Fruit fly (Drosophila melanogaster) whole organism, embryonic: ENCODE results near the gene MAPk-Ak2.

Experiments
- ATbp ChIP-seq: fragments of 200-800 bp; sonication (Bioruptor generic); optimal IDR thresholded peaks from 2 replicates; lab custom pipeline; 2017; ENCODE audit warnings: missing biosample characterization, mild to moderate bottlenecking, missing genetic modification characterization, missing genetic modification reagents
- Awh ChIP-seq: fragments of 200-800 bp; sonication (Bioruptor generic); IDR thresholded peaks from 2 replicates; pipeline ENCODE4, ENCODE4 v1.3.6; 2022; ENCODE audit warnings: missing biosample characterization, missing genetic modification characterization
- B-H1 ChIP-seq: fragments of 200-800 bp; sonication (Bioruptor generic); IDR thresholded peaks from 3 replicates; pipeline ENCODE4 v1.3.6; 2022; ENCODE audit warnings: missing biosample characterization, missing genetic modification characterization
- Blimp-1 ChIP-seq: fragments of 200-800 bp; sonication (Bioruptor generic); optimal IDR thresholded peaks from 3 replicates; lab custom pipeline; 2018; ENCODE audit warnings: missing biosample characterization, missing genetic modification characterization, mild to moderate bottlenecking, moderate library complexity, missing genetic modification reagents
- CG11723 ChIP-seq: fragments of 200-800 bp; sonication (Bioruptor generic); optimal IDR thresholded peaks from 2 replicates; lab custom pipeline; 2017; ENCODE audit warnings: missing biosample characterization, mild to moderate bottlenecking, missing genetic modification characterization
- CG12659 ChIP-seq: fragments of 200-800 bp; sonication (Bioruptor generic); optimal IDR thresholded peaks from 3 replicates; lab custom pipeline; 2017; ENCODE audit warnings: mild to moderate bottlenecking, missing biosample characterization, missing genetic modification reagents, missing genetic modification characterization
- CG14965 ChIP-seq: fragments of 200-800 bp; sonication (Bioruptor generic); optimal IDR thresholded peaks from 2 replicates; lab custom pipeline; 2016; ENCODE audit warnings: missing biosample characterization, missing genetic modification characterization, borderline replicate concordance
- CG15011 ChIP-seq: fragments of 200-800 bp; sonication (Bioruptor generic); optimal IDR thresholded peaks from 3 replicates; lab custom pipeline; 2018; ENCODE audit warnings: missing biosample characterization, mild to moderate bottlenecking, missing genetic modification characterization
- CG15601 ChIP-seq: fragments of 200-800 bp; sonication (Bioruptor generic); optimal IDR thresholded peaks from 3 replicates; lab custom pipeline; 2019; ENCODE audit warnings: missing biosample characterization, mild to moderate bottlenecking, missing genetic modification characterization, moderate library complexity
- CG1792 ChIP-seq: fragments of 200-800 bp; sonication (Bioruptor generic); optimal IDR thresholded peaks from 2 replicates; lab custom pipeline; 2016; ENCODE audit warnings: missing biosample characterization, missing genetic modification characterization
- CG2889 ChIP-seq: fragments of 200-800 bp; sonication (Bioruptor generic); IDR thresholded peaks from 3 replicates; pipeline ENCODE4 v1.3.6; 2022; ENCODE audit warnings: missing biosample characterization, missing genetic modification characterization
- CG33557 ChIP-seq: fragments of 200-800 bp; sonication (Bioruptor generic); optimal IDR thresholded peaks from 2 replicates; lab custom pipeline; 2019; ENCODE audit warnings: missing biosample characterization, mild to moderate bottlenecking, missing genetic modification characterization, moderate library complexity
- CG3838 ChIP-seq: fragments of 200-800 bp; sonication (Bioruptor generic); optimal IDR thresholded peaks from 3 replicates; lab custom pipeline; 2016; ENCODE audit warnings: missing biosample characterization, missing genetic modification characterization
- CG43689 ChIP-seq: fragments of 200-800 bp; sonication (Bioruptor generic); IDR thresholded peaks from 2 replicates; pipeline ENCODE4 v1.3.6; 2022; ENCODE audit warnings: missing biosample characterization, missing genetic modification characterization
- CG4820 ChIP-seq: fragments of 200-800 bp; sonication (Bioruptor generic); optimal IDR thresholded peaks from 3 replicates; lab custom pipeline; 2016; ENCODE audit warnings: missing biosample characterization, missing genetic modification characterization
- CG6689 ChIP-seq: fragments of 200-800 bp; sonication (Bioruptor generic); IDR thresholded peaks from 2 replicates; pipeline ENCODE4 v1.3.6; 2022; ENCODE audit warnings: missing biosample characterization, missing genetic modification characterization
- CG7839 ChIP-seq: fragments of 200-800 bp; sonication (Bioruptor generic); optimal IDR thresholded peaks from 3 replicates; lab custom pipeline; 2018; ENCODE audit warnings: missing biosample characterization, mild to moderate bottlenecking, missing genetic modification characterization, moderate library complexity
- CG8478 ChIP-seq: fragments of >200 bp; optimal IDR thresholded peaks from 2 replicates; lab custom pipeline; 2018
- CG9437 ChIP-seq: fragments of 200-800 bp; sonication (Bioruptor generic); optimal IDR thresholded peaks from 2 replicates; lab custom pipeline; 2018; ENCODE audit warnings: missing biosample characterization, mild to moderate bottlenecking, missing genetic modification characterization
- CHES-1-like ChIP-seq: fragments of 200-800 bp; sonication (Bioruptor generic); optimal IDR thresholded peaks from 2 replicates; lab custom pipeline; 2016; ENCODE audit warnings: missing biosample characterization, missing genetic modification characterization
- CoRest ChIP-seq: fragments of 200-800 bp; sonication (Bioruptor generic); optimal IDR thresholded peaks from 3 replicates; lab custom pipeline; 2018; ENCODE audit warnings: missing biosample characterization, mild to moderate bottlenecking, missing genetic modification characterization, moderate library complexity
- Dek ChIP-seq: fragments of 200-800 bp; sonication (Bioruptor generic); optimal IDR thresholded peaks from 3 replicates; lab custom pipeline; 2019; ENCODE audit warnings: missing biosample characterization, mild to moderate bottlenecking, missing genetic modification characterization, moderate library complexity
- Dll ChIP-seq: fragments of 200-800 bp; sonication (Bioruptor generic); IDR thresholded peaks from 4 replicates; pipeline ENCODE4 v1.3.6; 2022; ENCODE audit warnings: missing biosample characterization, missing genetic modification characterization; ENCODE audit not compliant: partially characterized antibody
- Dref ChIP-seq: fragments of 200-800 bp; sonication (Bioruptor generic); IDR thresholded peaks from 2 replicates; pipeline ENCODE4 v1.3.6; 2022; ENCODE audit warnings: missing biosample characterization, missing genetic modification characterization
- Elba2 ChIP-seq: fragments of 200-800 bp; sonication (Bioruptor generic); optimal IDR thresholded peaks from 3 replicates; lab custom pipeline; 2016; ENCODE audit warnings: missing biosample characterization, missing genetic modification characterization
- Gsc ChIP-seq: fragments of 200-800 bp; sonication (Bioruptor generic); IDR thresholded peaks from 2 replicates; pipeline ENCODE4 v1.3.6; 2022; ENCODE audit warnings: missing biosample characterization, missing genetic modification characterization
- HmgD ChIP-seq: fragments of 200-800 bp; sonication (Bioruptor generic); optimal IDR thresholded peaks from 3 replicates; lab custom pipeline; 2016; ENCODE audit warnings: missing biosample characterization, missing genetic modification characterization
- HmgZ ChIP-seq: fragments of 200-800 bp; sonication (Bioruptor generic); optimal IDR thresholded peaks from 2 replicates; lab custom pipeline; 2018; ENCODE audit warnings: missing biosample characterization, mild to moderate bottlenecking, missing genetic modification characterization
- Nf-YC ChIP-seq: fragments of 200-800 bp; optimal IDR thresholded peaks from 3 replicates; lab custom pipeline; 2019; ENCODE audit warnings: missing biosample characterization, mild to moderate bottlenecking, missing genetic modification characterization, moderate library complexity
- Oli ChIP-seq: fragments of 200-800 bp; sonication (Bioruptor generic); optimal IDR thresholded peaks from 2 replicates; lab custom pipeline; 2018; ENCODE audit warnings: missing biosample characterization, mild to moderate bottlenecking, missing genetic modification characterization, moderate library complexity
- Sry-β ChIP-seq: fragments of 200-800 bp; sonication (Bioruptor generic); optimal IDR thresholded peaks from 2 replicates; lab custom pipeline; 2018; ENCODE audit warnings: missing biosample characterization, mild to moderate bottlenecking, missing genetic modification characterization, moderate library complexity
- al ChIP-seq: fragments of 200-800 bp; sonication (Bioruptor generic); IDR thresholded peaks from 2 replicates; pipeline ENCODE4 v1.3.6; 2022; ENCODE audit warnings: missing biosample characterization, missing genetic modification characterization
- amos ChIP-seq: fragments of 200-800 bp; sonication (Bioruptor generic); IDR thresholded peaks from 2 replicates; pipeline ENCODE4 v1.3.6; 2022; ENCODE audit warnings: missing biosample characterization, missing genetic modification characterization; ENCODE audit not compliant: partially characterized antibody
- cad ChIP-seq: fragments of >200 bp; optimal IDR thresholded peaks from 2 replicates; lab custom pipeline; 2017; ENCODE audit warnings: missing biosample characterization, missing genetic modification characterization
- croc ChIP-seq: fragments of 200-800 bp; sonication (Bioruptor generic); conservative IDR thresholded peaks from 3 replicates; pipeline ENCODE4 v1.3.6; 2022; ENCODE audit warnings: missing biosample characterization, missing genetic modification characterization
- eve ChIP-seq, 2 experiments: fragments of >200 bp; optimal IDR thresholded peaks; 2 replicates each; lab custom pipeline; 2017; ENCODE audit warnings: missing biosample characterization in 2 of 2, missing genetic modification characterization in 2 of 2
- eyg ChIP-seq: fragments of 200-800 bp; sonication (Bioruptor generic); optimal IDR thresholded peaks from 3 replicates; lab custom pipeline; 2016; ENCODE audit warnings: missing biosample characterization, missing genetic modification characterization
- nau ChIP-seq: fragments of 200-800 bp; sonication (Bioruptor generic); optimal IDR thresholded peaks from 3 replicates; lab custom pipeline; 2017; ENCODE audit warnings: missing biosample characterization, mild to moderate bottlenecking, missing genetic modification characterization, missing genetic modification reagents
- nerfin-2 ChIP-seq: fragments of 200-800 bp; sonication (Bioruptor generic); IDR thresholded peaks from 2 replicates; pipeline ENCODE4 v1.3.6; 2022; ENCODE audit warnings: missing biosample characterization, missing genetic modification characterization; ENCODE audit not compliant: partially characterized antibody
- nmo ChIP-seq: fragments of 200-800 bp; sonication (Bioruptor generic); optimal IDR thresholded peaks from 2 replicates; lab custom pipeline; 2018; ENCODE audit warnings: missing biosample characterization, mild to moderate bottlenecking, missing genetic modification characterization, moderate library complexity
- odd ChIP-seq: fragments of 200-800 bp; sonication (Bioruptor generic); optimal IDR thresholded peaks from 2 replicates; lab custom pipeline; 2017; ENCODE audit warnings: missing biosample characterization, mild to moderate bottlenecking, missing genetic modification characterization
- onecut ChIP-seq: fragments of 200-800 bp; sonication (Bioruptor generic); IDR thresholded peaks from 2 replicates; pipeline ENCODE4 v1.3.6; 2022; ENCODE audit warnings: missing biosample characterization, missing genetic modification characterization
- repo ChIP-seq: fragments of 200-800 bp; sonication (Bioruptor generic); optimal IDR thresholded peaks from 2 replicates; lab custom pipeline; 2016; ENCODE audit warnings: missing biosample characterization, missing genetic modification characterization
- sisA ChIP-seq: fragments of 200-800 bp; sonication (Bioruptor generic); IDR thresholded peaks from 2 replicates; pipeline ENCODE4 v1.3.6; 2022; ENCODE audit warnings: missing biosample characterization, missing genetic modification characterization
- slbo ChIP-seq: fragments of 200-800 bp; sonication (Bioruptor generic); IDR thresholded peaks from 2 replicates; pipeline ENCODE4 v1.3.6; 2022; ENCODE audit warnings: missing biosample characterization, missing genetic modification characterization
- slou ChIP-seq: fragments of 200-800 bp; sonication (Bioruptor generic); optimal IDR thresholded peaks from 3 replicates; lab custom pipeline; 2016; ENCODE audit warnings: missing biosample characterization, missing genetic modification characterization
- sob ChIP-seq: fragments of 200-800 bp; sonication (Bioruptor generic); IDR thresholded peaks from 2 replicates; pipeline ENCODE4 v1.3.6; 2022; ENCODE audit warnings: missing biosample characterization, missing genetic modification characterization
- tgo ChIP-seq: fragments of 200-800 bp; sonication (Bioruptor generic); IDR thresholded peaks from 3 replicates; pipeline ENCODE4 v1.3.6; 2022; ENCODE audit warnings: missing biosample characterization, missing genetic modification characterization
- wor ChIP-seq: fragments of 200-800 bp; sonication (Bioruptor generic); IDR thresholded peaks from 2 replicates; pipeline ENCODE4 v1.3.6; 2022; ENCODE audit warnings: missing biosample characterization, missing genetic modification characterization

The MAPk-Ak2 gene

DNA sequence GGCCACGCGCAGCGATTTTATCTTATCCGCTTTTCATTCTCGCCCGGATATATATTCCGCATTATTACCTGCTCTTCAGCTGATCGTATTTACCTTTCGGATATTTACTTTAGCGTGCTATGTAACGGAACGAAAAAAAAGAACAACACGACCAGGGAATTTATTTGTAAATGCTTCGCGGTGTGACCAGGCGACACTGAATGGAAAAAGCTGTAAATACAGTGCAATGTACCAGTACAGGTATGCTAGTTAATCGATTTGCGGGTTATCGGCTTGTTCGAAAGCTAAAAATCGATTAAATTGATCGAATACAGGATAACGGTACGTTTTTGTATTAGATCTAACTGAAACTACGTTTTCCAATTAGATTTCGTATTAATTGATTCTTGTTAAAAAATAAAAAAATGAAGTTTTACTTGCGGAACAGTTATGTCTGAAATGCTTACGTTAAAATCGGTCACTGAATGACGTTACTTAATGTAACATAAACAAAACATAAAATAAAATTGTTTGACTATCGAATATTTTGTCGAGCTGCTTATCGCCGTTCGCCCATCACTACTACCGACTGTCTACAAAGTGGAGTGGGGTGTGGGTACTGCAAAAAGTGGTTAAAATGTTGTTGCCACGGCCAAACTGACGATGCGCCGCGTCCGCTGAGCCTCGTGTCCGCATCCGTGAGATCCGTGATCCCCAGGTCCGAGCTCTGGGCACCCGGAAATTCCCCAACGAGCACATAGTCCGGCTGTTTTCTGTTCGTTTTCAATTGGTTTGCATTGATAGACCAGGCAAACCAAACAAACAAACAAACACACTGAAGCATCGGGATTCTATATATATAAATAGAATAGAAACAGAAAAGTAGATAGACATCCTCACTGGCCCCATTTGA lies at the start of gene MAPk-Ak2, which contains the start of gene CG42699 (continued):
- TF ChIP-seq al (no peak), CHES-1-like (GFP tag; lab: Kevin White, UChicago) (peak; percentile 87), sisA (GFP tag; lab: Robert Waterston, UW) (no peak), wor (GFP tag; lab: Robert Waterston, UW) (no peak), Elba2 (no peak), CG12659 (GFP tag; lab: Kevin White, UChicago) (peak; percentile 90), CG3838 (GFP tag; lab: Kevin White, UChicago) (peak; percentile 73), CG2889 (GFP tag; lab: Robert Waterston, UW) (no peak), CG7839 (tag; lab: Kevin White, UChicago) (peak; percentile 45), Sry-β (GFP tag; lab: Kevin White, UChicago) (peak; percentile 47), nau (GFP tag; lab: Kevin White, UChicago) (peak; percentile 90), CG9437 (peak; percentile 92), onecut (peak; percentile 82), Awh (GFP tag; lab: Robert Waterston, UW) (peak; percentile 94), odd (peak; percentile 78), B-H1 (GFP tag; lab: Robert Waterston, UW) (peak; percentile 22; the same call in 1 of the 3 replicates), eyg (GFP tag; lab: Kevin White, UChicago) (peak; percentile 83), CG14965 (GFP tag; lab: Kevin White, UChicago) (peak; percentile 52), CG11723 (GFP tag; lab: Kevin White, UChicago) (peak; percentile 71), ATbp (GFP tag; lab: Kevin White, UChicago) (peak; percentile 88), eve (GFP tag; optimal IDR thresholded peaks at IDR 0.05; lab: Kevin White, UChicago) (no peak), sob (GFP tag; lab: Robert Waterston, UW) (peak; percentile 79), nerfin-2 (GFP tag; lab: Robert Waterston, UW) (peak; percentile 84), amos (GFP tag; lab: Robert Waterston, UW) (peak; percentile 67), Dref (peak; percentile 86), Oli (tag; lab: Kevin White, UChicago) (peak; percentile 3), Gsc (GFP tag; lab: Robert Waterston, UW) (no peak), CG4820 (peak; percentile 43), HmgD (peak; percentile 60), HmgZ (tag; lab: Kevin White, UChicago) (peak; percentile 75), CG1792 (GFP tag; lab: Kevin White, UChicago) (peak; percentile 80), cad (GFP tag; lab: Kevin White, UChicago) (no peak), Blimp-1 (peak; percentile 72), CG6689 (GFP tag; lab: Robert Waterston, UW) (0 out of 2 replicates have a peak, but pooled peaks have one; percentile 31), tgo (peak; percentile 31; the same call in 2 of the 3 replicates), croc (GFP tag; lab: Robert Waterston, UW) (no peak), slbo (peak; percentile 51; the same call in 1 of the 2 replicates), nmo (GFP tag; lab: Kevin White, UChicago) (peak; percentile 46), Nf-YC (tag; lab: Kevin White, UChicago) (peak; percentile 56), Dll (GFP tag; lab: Robert Waterston, UW) (peak; percentile 62; the same call in 2 of the 4 replicates), CG33557 (GFP tag; lab: Kevin White, UChicago) (peak; percentile 90), CG15601 (tag; lab: Kevin White, UChicago) (peak; percentile 87), CG15011 (GFP tag; lab: Kevin White, UChicago) (peak; percentile 77), CoRest (tag; lab: Kevin White, UChicago) (peak; percentile 66), CG8478 (lab: Kevin White, UChicago) (no peak), slou (GFP tag; lab: Kevin White, UChicago) (peak; percentile 50), repo (GFP tag; lab: Kevin White, UChicago) (peak; percentile 75), Dek (peak; percentile 80), CG43689 (GFP tag; lab: Robert Waterston, UW) (peak; percentile 54)
